Worm (Caenorhabditis elegans) whole organism, young adult: ENCODE results near the gene ech-2.

Source experiments
- B0035.1 ChIP-seq: sonication (generic microtip); optimal IDR thresholded peaks from 2 replicates; lab custom pipeline; 2016; ENCODE audit warnings: missing genetic modification characterization, mild to moderate bottlenecking, missing compliant biosample characterization, missing genotype, missing genetic modification reagents
- B0261.1 ChIP-seq: sonication (generic microtip); optimal IDR thresholded peaks from 2 replicates; lab custom pipeline; 2016; ENCODE audit warnings: mild to moderate bottlenecking, missing genetic modification characterization, moderate library complexity, missing compliant biosample characterization
- B0336.3 ChIP-seq: fragments of 200-800 bp; sonication (Bioruptor generic); IDR thresholded peaks from 2 replicates; pipeline ENCODE4 v1.3.6; 2022; ENCODE audit warnings: missing genetic modification characterization, missing compliant biosample characterization
- C06A6.2 ChIP-seq: fragments of 200-800 bp; sonication (Bioruptor generic); conservative IDR thresholded peaks from 2 replicates; pipeline ENCODE4 v1.3.6; 2022; ENCODE audit warnings: missing genetic modification characterization, missing compliant biosample characterization
- C17E4.6 ChIP-seq: fragments of 200-800 bp; sonication (Bioruptor generic); IDR thresholded peaks from 2 replicates; pipeline ENCODE4 v1.3.6; 2022; ENCODE audit warnings: missing genetic modification reagents, missing genetic modification characterization, missing compliant biosample characterization
- D2030.7 ChIP-seq: fragments of 200-800 bp; sonication (Bioruptor generic); IDR thresholded peaks from 2 replicates; pipeline ENCODE4 v1.3.6; 2022; ENCODE audit warnings: missing genetic modification reagents, missing genetic modification characterization, missing compliant biosample characterization
- F37B4.10 ChIP-seq: fragments of 200-800 bp; sonication (Bioruptor generic); IDR thresholded peaks from 2 replicates; pipeline ENCODE4 v1.3.6; 2022; ENCODE audit warnings: missing genetic modification characterization, missing compliant biosample characterization
- F57A8.1 ChIP-seq: fragments of 200-800 bp; sonication (Bioruptor generic); optimal IDR thresholded peaks from 2 replicates; lab custom pipeline; 2018; ENCODE audit warnings: mild to moderate bottlenecking, missing genetic modification characterization, moderate library complexity, missing compliant biosample characterization
- F57C9.4 ChIP-seq: sonication (generic microtip); optimal IDR thresholded peaks from 2 replicates; lab custom pipeline; 2017; ENCODE audit warnings: mild to moderate bottlenecking, missing genetic modification characterization, missing compliant biosample characterization
- K11D2.4 ChIP-seq: fragments of 200-800 bp; sonication (Bioruptor generic); IDR thresholded peaks from 2 replicates; pipeline ENCODE4 v1.3.6; 2022; ENCODE audit warnings: missing genetic modification reagents, missing genetic modification characterization, missing compliant biosample characterization
- Y56A3A.18 ChIP-seq: fragments of 200-800 bp; sonication (Bioruptor generic); IDR thresholded peaks from 2 replicates; pipeline ENCODE4 v1.3.6; 2022; ENCODE audit warnings: missing genetic modification reagents, missing genetic modification characterization, missing compliant biosample characterization
- Y67H2A.10 ChIP-seq: fragments of 200-800 bp; sonication (Bioruptor generic); conservative IDR thresholded peaks from 2 replicates; pipeline ENCODE4 v1.3.6; 2022; ENCODE audit warnings: missing genetic modification reagents, missing genetic modification characterization, missing compliant biosample characterization
- Y79H2A.3 ChIP-seq: fragments of 200-800 bp; sonication (Bioruptor generic); conservative IDR thresholded peaks from 2 replicates; pipeline ENCODE4 v1.3.6; 2022; ENCODE audit warnings: missing genetic modification reagents, missing genetic modification characterization, missing compliant biosample characterization
- ZK185.1 ChIP-seq: sonication (generic microtip); optimal IDR thresholded peaks from 2 replicates; lab custom pipeline; 2016; ENCODE audit warnings: mild to moderate bottlenecking, missing genetic modification characterization, missing compliant biosample characterization; ENCODE audit not compliant: poor library complexity, severe bottlenecking
- attf-5 ChIP-seq: fragments of 200-800 bp; sonication (Bioruptor generic); optimal IDR thresholded peaks from 2 replicates; lab custom pipeline; 2018; ENCODE audit warnings: mild to moderate bottlenecking, missing genetic modification characterization, missing compliant biosample characterization
- attf-6 ChIP-seq: fragments of 200-800 bp; sonication (Bioruptor generic); IDR thresholded peaks from 2 replicates; pipeline ENCODE4 v1.3.6; 2022; ENCODE audit warnings: missing genetic modification reagents, missing genetic modification characterization, missing compliant biosample characterization
- cebp-1 ChIP-seq, 2 experiments: fragments of 200-800 bp in 1 of 2; sonication (Bioruptor generic) in 1 of 2; sonication (generic microtip) in 1 of 2; IDR thresholded peaks in 1 of 2; optimal IDR thresholded peaks in 1 of 2; 2 replicates each; pipeline versions ENCODE4 v1.3.6 to Lab custom; 2017 to 2022; ENCODE audit warnings: missing compliant biosample characterization in 2 of 2, missing genetic modification characterization in 2 of 2, mild to moderate bottlenecking in 1 of 2, missing genetic modification reagents in 1 of 2, moderate library complexity in 1 of 2
- dpl-1 ChIP-seq: fragments of 150-350 bp; optimal IDR thresholded peaks from 2 replicates; lab custom pipeline; 2014; ENCODE audit warnings: missing biosample characterization, missing genetic modification reagents, missing genetic modification characterization
- efl-1 ChIP-seq: fragments of 150-350 bp; optimal IDR thresholded peaks from 2 replicates; lab custom pipeline; 2014; ENCODE audit warnings: missing biosample characterization, missing genetic modification reagents, missing genetic modification characterization
- egl-44 ChIP-seq: fragments of 200-800 bp; sonication (Bioruptor generic); IDR thresholded peaks from 2 replicates; pipeline ENCODE4 v1.3.6; 2022; ENCODE audit warnings: missing genetic modification reagents, missing genetic modification characterization, missing compliant biosample characterization
- gei-17 ChIP-seq: fragments of 200-800 bp; sonication (Bioruptor generic); optimal IDR thresholded peaks from 2 replicates; lab custom pipeline; 2018; ENCODE audit warnings: mild to moderate bottlenecking, missing genetic modification characterization, missing compliant biosample characterization
- hlh-12 ChIP-seq: sonication (generic microtip); optimal IDR thresholded peaks from 2 replicates; lab custom pipeline; 2016; ENCODE audit warnings: missing genetic modification characterization, missing compliant biosample characterization
- hlh-26 ChIP-seq: fragments of 200-800 bp; sonication (Bioruptor generic); conservative IDR thresholded peaks from 2 replicates; pipeline ENCODE4 v1.3.6; 2022; ENCODE audit warnings: missing genetic modification reagents, missing genetic modification characterization, missing compliant biosample characterization
- hmg-1.2 ChIP-seq: fragments of 200-800 bp; sonication (Bioruptor generic); IDR thresholded peaks from 2 replicates; pipeline ENCODE4 v1.3.6; 2022; ENCODE audit warnings: missing genetic modification reagents, missing genetic modification characterization, missing compliant biosample characterization
- hrde-1 ChIP-seq: sonication (generic microtip); optimal IDR thresholded peaks from 2 replicates; lab custom pipeline; 2016; ENCODE audit warnings: missing genetic modification characterization, mild to moderate bottlenecking, missing compliant biosample characterization, moderate library complexity, missing genotype, missing genetic modification reagents, borderline replicate concordance
- hsf-1 ChIP-seq: fragments of 200-800 bp; sonication (Bioruptor generic); IDR thresholded peaks from 2 replicates; pipeline ENCODE4 v1.3.6; 2022; ENCODE audit warnings: missing genetic modification reagents, missing genetic modification characterization, missing compliant biosample characterization
- lag-1 ChIP-seq: fragments of 200-800 bp; sonication (Bioruptor generic); IDR thresholded peaks from 2 replicates; pipeline ENCODE4 v1.3.6; 2022; ENCODE audit warnings: missing genetic modification reagents, missing genetic modification characterization, missing compliant biosample characterization
- let-526 ChIP-seq: fragments of 200-800 bp; sonication (Bioruptor generic); IDR thresholded peaks from 2 replicates; pipeline ENCODE4 v1.3.6; 2022; ENCODE audit warnings: missing genetic modification reagents, missing genetic modification characterization, missing compliant biosample characterization
- lin-26 ChIP-seq: fragments of 200-800 bp; sonication (Bioruptor generic); IDR thresholded peaks from 2 replicates; pipeline ENCODE4 v1.3.6; 2022; ENCODE audit warnings: missing genetic modification reagents, missing genetic modification characterization, missing compliant biosample characterization
- lsy-27 ChIP-seq: sonication (generic microtip); optimal IDR thresholded peaks from 2 replicates; lab custom pipeline; 2017; ENCODE audit warnings: missing genetic modification characterization, mild to moderate bottlenecking, missing compliant biosample characterization, antibody characterized with exemption, missing genotype, borderline replicate concordance; ENCODE audit not compliant: insufficient read depth
- madf-6 ChIP-seq: fragments of 200-800 bp; sonication (Bioruptor generic); IDR thresholded peaks from 2 replicates; pipeline ENCODE4 v1.3.6; 2022; ENCODE audit warnings: missing genetic modification reagents, missing genetic modification characterization, missing compliant biosample characterization
- madf-8 ChIP-seq: fragments of 200-800 bp; sonication (Bioruptor generic); conservative IDR thresholded peaks from 2 replicates; pipeline ENCODE4 v1.3.6; 2022; ENCODE audit warnings: missing genetic modification reagents, missing genetic modification characterization, missing compliant biosample characterization
- mcd-1 ChIP-seq: fragments of 200-800 bp; sonication (Bioruptor generic); IDR thresholded peaks from 2 replicates; pipeline ENCODE4 v1.3.6; 2022; ENCODE audit warnings: missing genetic modification reagents, missing genetic modification characterization, missing compliant biosample characterization
- mxl-1 ChIP-seq: sonication (generic microtip); optimal IDR thresholded peaks from 2 replicates; lab custom pipeline; 2016; ENCODE audit warnings: missing genetic modification characterization, missing compliant biosample characterization
- nfya-2 ChIP-seq: fragments of 200-800 bp; sonication (Bioruptor generic); IDR thresholded peaks from 2 replicates; pipeline ENCODE4 v1.3.6; 2022; ENCODE audit warnings: missing genetic modification reagents, missing genetic modification characterization, missing compliant biosample characterization
- nhr-27 ChIP-seq: fragments of 200-800 bp; sonication (Bioruptor generic); optimal IDR thresholded peaks from 2 replicates; lab custom pipeline; 2018; ENCODE audit warnings: mild to moderate bottlenecking, missing genetic modification characterization, moderate library complexity, missing compliant biosample characterization
- nhr-90 ChIP-seq: sonication (generic microtip); optimal IDR thresholded peaks from 2 replicates; lab custom pipeline; 2016; ENCODE audit warnings: missing genotype, mild to moderate bottlenecking, missing genetic modification characterization, missing compliant biosample characterization
- pbrm-1 ChIP-seq: fragments of 200-800 bp; sonication (Bioruptor generic); IDR thresholded peaks from 2 replicates; pipeline ENCODE4 v1.3.6; 2022; ENCODE audit warnings: missing genetic modification reagents, missing genetic modification characterization, missing compliant biosample characterization
- pha-4 ChIP-seq: fragments of 150-350 bp; sonication (generic microtip); optimal IDR thresholded peaks from 2 replicates; lab custom pipeline; 2014; ENCODE audit warnings: missing biosample characterization, missing genetic modification reagents, missing genetic modification characterization
- rcor-1 ChIP-seq: fragments of 200-800 bp; sonication (Bioruptor generic); IDR thresholded peaks from 2 replicates; pipeline ENCODE4 v1.3.6; 2022; ENCODE audit warnings: missing genetic modification reagents, missing genetic modification characterization, missing compliant biosample characterization
- repo-1 ChIP-seq: sonication (generic microtip); optimal IDR thresholded peaks from 2 replicates; lab custom pipeline; 2017; ENCODE audit warnings: mild to moderate bottlenecking, missing genetic modification characterization, missing compliant biosample characterization
- sea-2 ChIP-seq: fragments of 200-800 bp; sonication (Bioruptor generic); IDR thresholded peaks from 2 replicates; pipeline ENCODE4 v1.3.6; 2022; ENCODE audit warnings: missing genetic modification characterization, missing compliant biosample characterization
- sptf-2 ChIP-seq: fragments of 200-800 bp; sonication (Bioruptor generic); optimal IDR thresholded peaks from 2 replicates; lab custom pipeline; 2018; ENCODE audit warnings: mild to moderate bottlenecking, missing genetic modification characterization, missing compliant biosample characterization
- tbp1 ChIP-seq: fragments of 200-800 bp; sonication (Bioruptor generic); optimal IDR thresholded peaks from 2 replicates; lab custom pipeline; 2018; ENCODE audit warnings: mild to moderate bottlenecking, missing genetic modification characterization, missing compliant biosample characterization
- unc-130 ChIP-seq: sonication (generic microtip); optimal IDR thresholded peaks from 2 replicates; lab custom pipeline; 2016; ENCODE audit warnings: missing genetic modification reagents, missing genetic modification characterization, missing compliant biosample characterization
- ztf-3 ChIP-seq: fragments of 200-800 bp; sonication (Bioruptor generic); optimal IDR thresholded peaks from 2 replicates; lab custom pipeline; 2018; ENCODE audit warnings: mild to moderate bottlenecking, missing genetic modification characterization, missing compliant biosample characterization

The ech-2 gene

DNA sequence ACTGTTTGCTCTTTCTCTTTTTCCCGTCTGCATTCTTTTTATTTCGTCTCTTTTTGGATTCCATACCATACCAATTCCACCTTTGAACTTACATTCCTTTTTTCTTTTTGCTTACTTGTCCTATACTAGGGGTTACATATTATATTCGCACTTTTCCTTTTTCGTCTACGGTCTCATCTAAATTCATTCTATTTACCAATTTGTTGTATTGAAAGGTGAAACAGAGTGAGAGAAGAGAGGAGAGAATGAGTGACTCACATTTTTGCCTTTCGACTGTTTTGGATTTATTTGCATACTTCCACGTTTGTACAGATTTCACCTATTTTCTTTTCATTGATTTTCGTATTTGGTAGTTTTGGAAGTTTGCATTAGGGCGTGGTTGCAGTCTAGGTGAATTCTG lies 7.3 kb upstream of the ech-2 start:
- no peak for TF ChIP-seq sea-2 (GFP tag; lab: Robert Waterston, UW)
- TF ChIP-seq pha-4 (tag; lab: Kevin White, UChicago), result no peak
- TF ChIP-seq gei-17 (GFP tag; lab: Kevin White, UChicago), result no peak
- TF ChIP-seq K11D2.4 (GFP tag; lab: Robert Waterston, UW), result no peak
- no peak for TF ChIP-seq hrde-1 (tag; lab: Kevin White, UChicago)

- TF ChIP-seq mcd-1 (GFP tag; lab: Robert Waterston, UW) (peak; percentile 47), lin-26 (GFP tag; lab: Robert Waterston, UW) (peak; percentile 80), cebp-1 (GFP tag; IDR thresholded peaks at IDR 0.05; lab: Robert Waterston, UW) (no peak), cebp-1 (tag; optimal IDR thresholded peaks at IDR 0.05; lab: Kevin White, UChicago) (peak; percentile 53), C17E4.6 (GFP tag; lab: Robert Waterston, UW) (no peak), attf-6 (GFP tag; lab: Robert Waterston, UW) (peak; percentile 59; the same call in 1 of the 2 replicates), attf-5 (GFP tag; lab: Kevin White, UChicago) (peak; percentile 27), nhr-27 (tag; lab: Kevin White, UChicago) (no peak), let-526 (GFP tag; lab: Robert Waterston, UW) (no peak), hsf-1 (no peak), mxl-1 (tag; lab: Kevin White, UChicago) (no peak), lag-1 (GFP tag; lab: Robert Waterston, UW) (no peak), Y79H2A.3 (no peak), Y67H2A.10 (GFP tag; lab: Robert Waterston, UW) (no peak), Y56A3A.18 (no peak), tbp1 (no peak), madf-8 (0 out of 2 replicates have a peak, but pooled peaks have one; percentile 8), sptf-2 (GFP tag; lab: Kevin White, UChicago) (no peak), hlh-26 (GFP tag; lab: Robert Waterston, UW) (no peak), nhr-90 (tag; lab: Kevin White, UChicago) (no peak), B0035.1 (tag; lab: Kevin White, UChicago) (peak; percentile 7), hmg-1.2 (peak; percentile 28; the same call in 1 of the 2 replicates), dpl-1 (GFP tag; lab: Kevin White, UChicago) (no peak), rcor-1 (GFP tag; lab: Robert Waterston, UW) (no peak), repo-1 (tag; lab: Kevin White, UChicago) (peak; percentile 46), B0261.1 (tag; lab: Kevin White, UChicago) (no peak), D2030.7 (GFP tag; lab: Robert Waterston, UW) (no peak), hlh-12 (tag; lab: Kevin White, UChicago) (no peak), pbrm-1 (GFP tag; lab: Robert Waterston, UW) (0 out of 2 replicates have a peak, but pooled peaks have one; percentile 43), madf-6 (GFP tag; lab: Robert Waterston, UW) (peak; percentile 62), egl-44 (GFP tag; lab: Robert Waterston, UW) (no peak), F57C9.4 (tag; lab: Kevin White, UChicago) (no peak), ZK185.1 (tag; lab: Kevin White, UChicago) (no peak), ztf-3 (GFP tag; lab: Kevin White, UChicago) (no peak), lsy-27 (no peak), B0336.3 (GFP tag; lab: Robert Waterston, UW) (peak; percentile 75), nfya-2 (GFP tag; lab: Robert Waterston, UW) (no peak), unc-130 (GFP tag; lab: Kevin White, UChicago) (peak; percentile 36), F57A8.1 (GFP tag; lab: Kevin White, UChicago) (no peak), C06A6.2 (no peak), hrde-1 (tag; lab: Kevin White, UChicago) (peak; percentile 10), F37B4.10 (GFP tag; lab: Robert Waterston, UW) (no peak), efl-1 (GFP tag; lab: Kevin White, UChicago) (no peak)
Observed at ce11 chrIV:11859995-11860605, 3.9 kb upstream of the ech-2 start, which contains the start of gene mob-1. TSS of gene mob-1 (plus strand) at chrIV:11860555.
